Fruit fly (Drosophila melanogaster) Kc167 (cell line): Measurements from ENCODE around the gene CG5171.

Source experiments
- Myc ChIP-seq: fragments of >200 bp; optimal IDR thresholded peaks from 2 replicates; lab custom pipeline; 2017; ENCODE audit warnings: missing external identifiers
- Sin3A ChIP-seq: fragments of >200 bp; optimal IDR thresholded peaks from 2 replicates; lab custom pipeline; 2018; ENCODE audit warnings: missing external identifiers
- h ChIP-seq: fragments of >200 bp; optimal IDR thresholded peaks from 3 replicates; lab custom pipeline; 2018; ENCODE audit warnings: missing external identifiers
- insv ChIP-seq: fragments of >200 bp; optimal IDR thresholded peaks from 3 replicates; lab custom pipeline; 2018; ENCODE audit warnings: missing external identifiers
- psq ChIP-seq: fragments of >200 bp; optimal IDR thresholded peaks from 2 replicates; lab custom pipeline; 2017; ENCODE audit warnings: missing external identifiers
- ttk ChIP-seq: sonication (Bioruptor generic); optimal IDR thresholded peaks from 2 replicates; lab custom pipeline; 2017; ENCODE audit warnings: missing external identifiers

CG5171 gene

DNA sequence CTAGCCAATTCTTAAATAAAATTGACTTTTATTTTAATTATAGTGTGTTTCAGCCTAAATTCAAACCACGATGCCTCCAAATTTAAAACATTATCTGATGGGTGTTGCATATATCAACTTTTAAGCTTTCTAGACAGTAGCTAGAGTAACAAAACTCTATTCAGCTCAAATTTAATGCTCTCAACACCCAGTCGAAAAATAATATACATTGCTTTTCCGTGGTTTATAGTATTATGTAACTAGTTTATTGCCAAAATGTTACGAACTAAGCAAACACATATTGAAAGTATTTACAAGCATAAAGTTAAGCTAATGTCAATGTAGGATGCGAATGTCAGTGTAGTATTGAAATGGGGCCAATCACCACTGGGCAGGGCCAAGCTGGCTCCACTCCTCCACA lies 29.2 kb downstream of the CG5171 start:
- TF ChIP-seq psq (lab: Kevin White, UChicago) (no peak), Sin3A (lab: Kevin White, UChicago) (no peak), Myc (lab: Kevin White, UChicago) (no peak), insv (no peak), h (lab: Kevin White, UChicago) (no peak), ttk (lab: Kevin White, UChicago) (no peak)

DNA sequence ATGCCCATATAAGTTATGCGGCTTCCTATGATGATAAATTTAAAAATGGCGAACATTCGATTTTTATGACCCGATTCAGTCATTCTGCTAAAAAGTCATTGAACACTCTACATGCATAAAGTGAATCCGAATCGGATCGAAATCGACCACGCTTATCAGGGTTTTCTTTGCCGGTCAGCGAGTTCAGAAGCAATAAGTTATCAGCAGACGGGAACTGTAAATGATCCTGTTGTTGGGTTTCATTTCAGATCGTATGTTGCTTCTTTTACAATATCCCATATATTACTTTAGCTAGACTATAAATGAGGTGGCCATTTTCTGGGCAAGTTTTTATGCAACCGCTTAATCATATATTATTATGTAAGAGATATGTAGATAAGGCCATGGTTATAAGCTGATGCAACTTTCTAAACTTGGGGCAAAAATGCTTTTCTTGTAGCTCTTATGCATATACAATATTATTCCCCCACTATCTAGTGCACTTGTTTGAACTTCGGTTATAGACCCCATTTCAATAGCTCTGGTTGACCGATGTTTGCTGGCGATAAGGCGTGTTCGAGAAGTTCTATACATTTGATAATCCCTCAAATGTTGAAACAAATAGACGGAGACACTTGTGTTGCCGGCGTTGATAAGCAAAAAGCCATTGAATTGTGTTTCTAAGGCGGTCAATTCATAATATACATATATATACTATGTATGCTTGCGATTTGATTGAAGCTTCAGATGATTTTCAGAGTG lies 30.9 kb downstream of the CG5171 start:
- TF ChIP-seq h (lab: Kevin White, UChicago) (no peak), ttk (lab: Kevin White, UChicago) (no peak), insv (no peak), Myc (lab: Kevin White, UChicago) (no peak), psq (lab: Kevin White, UChicago) (no peak), Sin3A (lab: Kevin White, UChicago) (no peak)

DNA sequence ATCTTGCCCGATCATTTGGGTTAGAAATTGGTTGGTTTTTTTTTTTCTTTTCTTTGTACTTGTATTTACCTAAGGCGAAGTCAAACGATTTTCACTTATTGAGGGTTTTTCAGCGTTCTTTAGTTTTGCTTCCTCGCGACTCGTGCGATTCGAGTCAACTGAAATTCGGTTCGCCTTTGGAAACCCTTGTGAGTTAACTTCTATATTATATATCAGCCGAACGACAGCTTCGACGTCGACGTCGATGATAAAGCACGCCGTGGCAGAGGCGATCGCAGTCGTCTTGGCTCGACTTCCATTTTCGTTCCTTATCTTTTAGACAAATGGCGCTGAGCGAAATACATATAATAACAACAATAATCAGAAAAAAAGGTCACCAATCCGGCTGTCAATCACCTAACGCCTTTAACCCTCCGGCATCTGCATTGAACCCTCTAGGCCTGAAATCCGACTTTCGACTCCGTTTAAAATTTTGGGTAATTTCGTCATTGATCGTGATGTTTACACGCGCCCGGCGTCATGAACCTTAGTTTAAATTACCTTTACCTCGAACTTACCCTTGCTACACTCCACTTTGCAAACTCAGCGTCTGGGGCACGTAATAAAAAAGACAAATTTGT lies 32.3 kb downstream of the CG5171 start, which contains the start of gene CG5958:
Gene CG5958 (minus strand): TSS at position 180 of the 620 bp plus-strand sequence.
- TF ChIP-seq Sin3A (lab: Kevin White, UChicago) (no peak), ttk (lab: Kevin White, UChicago) (no peak), h (lab: Kevin White, UChicago) (no peak), psq (lab: Kevin White, UChicago) (no peak), insv (no peak), Myc (lab: Kevin White, UChicago) (no peak)

DNA sequence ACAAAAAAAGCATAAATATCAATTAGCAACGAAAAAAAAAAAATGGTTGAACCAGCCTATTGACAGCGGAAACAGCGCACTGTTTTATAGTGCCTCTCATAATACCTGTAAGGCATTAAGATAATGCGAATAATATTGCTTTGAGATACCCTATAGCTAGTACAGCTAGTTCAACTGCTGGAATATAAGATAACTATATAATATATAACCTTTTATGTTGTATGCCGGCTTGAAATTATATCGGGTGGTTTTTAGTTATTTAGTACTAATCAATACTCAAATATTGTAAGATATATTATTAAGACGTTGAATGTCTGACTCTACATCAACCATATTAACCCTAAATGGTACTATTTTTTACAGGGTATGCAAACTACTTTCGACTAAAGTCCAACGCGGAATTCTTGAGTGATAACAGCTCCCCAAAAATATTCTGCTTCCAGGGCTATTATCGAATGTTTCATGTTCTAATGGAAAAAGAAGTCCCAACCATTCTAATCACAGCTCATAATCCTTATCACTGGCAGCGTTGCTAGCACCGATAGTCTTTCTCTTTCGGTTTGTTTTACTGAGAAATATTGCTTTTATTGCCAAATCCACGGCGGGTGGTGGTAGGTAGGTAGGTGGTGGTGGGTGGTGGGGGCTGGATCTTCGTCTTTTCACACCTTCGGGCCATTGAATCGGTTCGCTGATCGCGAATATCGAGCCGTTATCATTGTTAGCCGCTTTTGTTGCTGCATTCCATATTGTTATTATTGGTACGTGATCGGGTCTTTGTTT lies 33.0 kb downstream of the CG5171 start:
- no peak for TF ChIP-seq insv
- no peak for TF ChIP-seq psq (lab: Kevin White, UChicago)
- TF ChIP-seq ttk (lab: Kevin White, UChicago) = no peak
- TF ChIP-seq Myc (lab: Kevin White, UChicago) = no peak
- no peak for TF ChIP-seq h (lab: Kevin White, UChicago)
- TF ChIP-seq Sin3A (lab: Kevin White, UChicago) = no peak

DNA sequence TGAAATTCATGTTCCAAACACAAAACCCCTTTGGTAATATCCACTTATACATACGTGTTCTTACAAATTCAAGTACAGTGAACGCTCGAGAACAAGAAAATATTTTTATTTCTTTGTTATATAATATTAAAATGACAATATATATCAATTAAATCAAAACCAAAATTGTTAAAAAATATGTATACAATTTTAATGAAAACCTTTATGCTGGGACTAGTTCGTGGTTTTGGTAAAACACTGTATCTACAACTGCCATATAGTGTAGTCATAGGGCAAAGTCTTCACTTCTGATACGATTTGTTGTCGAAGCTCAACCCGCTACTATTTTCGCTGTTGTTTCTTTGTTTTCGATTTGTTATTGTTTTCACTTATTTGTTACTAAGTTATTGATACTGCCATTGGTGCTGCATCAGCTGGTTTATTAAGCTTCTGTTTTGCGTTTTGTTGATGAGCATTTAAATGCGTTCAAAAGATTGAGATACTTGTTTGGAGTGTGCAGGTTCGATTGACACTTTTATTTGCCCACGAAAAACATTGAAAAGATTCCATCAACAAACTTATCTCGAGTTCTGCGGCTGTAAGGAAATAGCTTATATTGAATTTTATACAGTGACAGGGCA lies 33.7 kb downstream of the CG5171 start:
- TF ChIP-seq Sin3A (lab: Kevin White, UChicago) (no peak), h (lab: Kevin White, UChicago) (no peak), Myc (lab: Kevin White, UChicago) (no peak), psq (lab: Kevin White, UChicago) (no peak), insv (no peak), ttk (lab: Kevin White, UChicago) (no peak)

DNA sequence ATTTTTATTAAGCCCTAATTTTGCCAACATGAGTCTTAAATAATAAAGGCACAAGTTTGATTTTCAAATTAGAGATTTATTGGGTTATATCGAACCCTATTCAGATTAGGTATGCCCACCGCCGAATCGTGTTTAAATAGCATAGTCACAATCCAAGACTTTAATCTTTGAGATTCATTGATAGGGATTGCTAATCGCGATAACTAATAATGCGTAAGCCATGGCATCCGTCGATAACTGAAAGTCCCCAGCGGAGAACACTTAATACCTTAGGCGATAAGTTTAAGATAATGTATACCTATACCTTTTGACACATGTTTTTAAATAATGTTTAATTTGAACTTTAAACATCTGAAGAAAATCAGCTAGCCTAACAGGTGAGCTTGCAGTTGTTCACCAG lies 34.3 kb downstream of the CG5171 start:
- no peak for TF ChIP-seq Sin3A (lab: Kevin White, UChicago)
- TF ChIP-seq insv = no peak
- TF ChIP-seq psq (lab: Kevin White, UChicago) = no peak
- no peak for TF ChIP-seq Myc (lab: Kevin White, UChicago)
- TF ChIP-seq ttk (lab: Kevin White, UChicago) = no peak

DNA sequence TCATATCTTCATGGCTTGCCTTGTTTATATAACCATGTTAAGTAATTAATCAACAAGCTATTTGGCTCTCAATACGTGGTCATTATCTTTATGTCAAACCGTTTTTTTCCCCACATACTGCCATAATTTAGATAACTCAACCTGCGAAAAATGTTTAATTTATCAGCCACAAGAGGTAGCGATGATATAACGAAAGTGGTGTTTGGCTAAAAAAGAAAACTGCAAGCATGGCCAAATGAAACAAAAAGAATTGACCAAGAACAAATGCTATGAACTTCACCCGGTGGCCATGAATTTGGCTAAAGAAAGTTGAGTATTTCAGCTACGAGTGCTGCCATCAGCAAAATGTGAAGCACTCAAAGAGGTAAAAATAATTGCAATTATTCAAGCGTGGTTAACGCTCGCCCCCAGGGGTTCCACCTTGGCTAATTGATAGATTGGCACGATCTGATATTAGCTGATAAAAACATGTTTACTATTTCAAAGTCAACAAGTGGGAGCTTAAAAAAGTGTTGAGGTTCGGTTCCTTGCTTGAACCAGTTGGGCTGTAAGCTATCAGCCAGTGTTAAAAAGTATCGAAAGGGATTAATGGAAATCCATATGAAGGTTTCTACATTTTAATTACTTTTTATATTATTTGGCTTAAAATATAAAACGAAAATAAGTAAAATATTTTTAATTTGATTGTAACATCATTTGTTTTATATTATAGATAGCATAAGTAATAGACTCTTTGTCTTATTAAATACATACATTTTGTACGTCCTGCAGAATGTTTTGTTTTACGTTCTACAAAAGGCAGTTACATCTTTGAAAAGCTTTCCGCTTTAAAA lies 35.6 kb downstream of the CG5171 start:
- no peak for TF ChIP-seq psq (lab: Kevin White, UChicago)
- TF ChIP-seq Sin3A (lab: Kevin White, UChicago) = no peak
- TF ChIP-seq insv = no peak
- no peak for TF ChIP-seq h (lab: Kevin White, UChicago)
- TF ChIP-seq ttk (lab: Kevin White, UChicago) = no peak
- TF ChIP-seq Myc (lab: Kevin White, UChicago) = no peak

DNA sequence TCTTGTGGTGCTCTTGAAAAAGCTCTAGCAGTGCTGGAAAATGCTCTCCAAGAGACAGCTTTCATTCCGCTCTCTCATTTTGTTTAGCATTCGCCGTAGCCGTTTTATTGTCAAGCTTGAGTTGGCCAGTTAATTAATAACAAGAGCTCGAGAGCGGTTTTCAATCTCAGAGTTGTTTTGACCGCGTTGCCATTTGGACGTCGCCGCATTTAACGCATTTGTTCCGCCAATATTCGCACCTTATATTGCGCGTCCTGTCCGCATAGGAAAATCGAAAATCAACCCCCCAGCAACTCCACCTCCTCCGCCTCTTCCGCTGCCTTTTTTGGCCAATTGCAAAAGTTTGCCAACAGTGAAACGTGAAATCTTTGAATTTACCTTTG lies 36.2 kb downstream of the CG5171 start, which contains the start of gene CG5973:
Gene CG5973 (plus strand): TSS at position 168 of the 383 bp plus-strand sequence.
- TF ChIP-seq insv = no peak
- TF ChIP-seq h (lab: Kevin White, UChicago) = no peak
- no peak for TF ChIP-seq psq (lab: Kevin White, UChicago)
- TF ChIP-seq Sin3A (lab: Kevin White, UChicago) = no peak
- TF ChIP-seq Myc (lab: Kevin White, UChicago) = no peak
- no peak for TF ChIP-seq ttk (lab: Kevin White, UChicago)

DNA sequence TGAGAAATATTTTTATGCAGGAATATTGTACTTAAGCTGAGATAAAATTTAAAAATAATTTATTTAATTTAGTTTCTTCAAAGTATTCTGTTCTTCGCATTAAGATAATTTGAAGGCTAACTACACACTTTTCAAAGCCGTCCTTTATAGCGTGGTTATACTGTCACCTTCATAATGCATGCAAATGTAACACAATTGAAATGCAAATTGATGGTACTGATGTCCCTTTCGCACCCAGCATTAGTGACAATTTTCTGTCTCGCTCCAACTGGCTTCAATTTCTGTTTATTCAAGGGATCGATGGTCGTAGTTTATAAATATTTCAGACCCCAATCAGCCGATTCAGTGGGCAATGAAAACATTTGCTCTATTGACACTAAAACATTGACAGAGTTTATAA lies 37.4 kb downstream of the CG5171 start:
- TF ChIP-seq h (lab: Kevin White, UChicago) = no peak
- TF ChIP-seq ttk (lab: Kevin White, UChicago) = no peak
- no peak for TF ChIP-seq insv
- TF ChIP-seq Myc (lab: Kevin White, UChicago) = no peak
- TF ChIP-seq Sin3A (lab: Kevin White, UChicago) = no peak
- no peak for TF ChIP-seq psq (lab: Kevin White, UChicago)

DNA sequence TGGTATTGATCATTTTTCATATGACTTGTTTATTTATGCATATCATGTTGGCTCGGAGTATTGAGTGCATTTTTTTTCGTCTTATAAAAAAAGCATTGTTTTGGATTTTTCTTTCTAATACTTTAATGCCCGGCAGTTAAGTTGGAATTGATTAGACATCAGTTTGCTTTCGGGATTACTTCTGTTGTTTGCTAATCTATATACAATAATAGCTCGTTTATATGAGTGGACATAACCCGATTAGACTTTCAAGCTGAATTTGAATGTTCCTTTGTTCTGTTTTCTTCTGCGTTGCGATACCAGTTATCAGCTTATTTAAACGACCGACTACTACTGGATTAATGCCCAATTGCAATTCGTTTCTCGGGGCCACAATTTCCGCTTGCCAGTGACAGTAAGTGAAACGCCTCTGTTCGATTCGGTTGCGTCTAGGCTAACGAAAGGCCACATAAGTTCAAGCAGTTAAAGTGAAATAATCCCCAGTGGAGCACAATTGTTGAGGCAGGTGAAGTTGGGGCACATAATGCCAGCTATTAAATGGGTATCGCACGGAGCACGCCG lies 39.4 kb downstream of the CG5171 start:
- TF ChIP-seq insv (no peak), h (lab: Kevin White, UChicago) (no peak), psq (lab: Kevin White, UChicago) (no peak), ttk (lab: Kevin White, UChicago) (no peak)
